Fruit fly (Drosophila melanogaster) whole organism, embryonic: ENCODE data around the gene lark.

ENCODE experiments used
- Ada2b ChIP-seq: fragments of 200-800 bp; sonication (Bioruptor generic); IDR thresholded peaks from 2 replicates; pipeline ENCODE4 v1.3.6; 2022; ENCODE audit warnings: missing biosample characterization, missing genetic modification characterization
- CG10959 ChIP-seq: fragments of 200-800 bp; sonication (Bioruptor generic); IDR thresholded peaks from 2 replicates; pipeline ENCODE4 v1.3.6; 2022; ENCODE audit warnings: missing biosample characterization, missing genetic modification characterization
- CG11560 ChIP-seq: fragments of 200-800 bp; sonication (Bioruptor generic); IDR thresholded peaks from 3 replicates; pipeline ENCODE4 v1.3.6; 2022; ENCODE audit warnings: missing biosample characterization, missing genetic modification characterization
- CG13894 ChIP-seq: fragments of 200-800 bp; sonication (Bioruptor generic); optimal IDR thresholded peaks from 3 replicates; lab custom pipeline; 2018; ENCODE audit warnings: missing biosample characterization, mild to moderate bottlenecking, missing genetic modification characterization, moderate library complexity
- CG1603 ChIP-seq: fragments of 200-800 bp; sonication (Bioruptor generic); optimal IDR thresholded peaks from 2 replicates; lab custom pipeline; 2019; ENCODE audit warnings: missing biosample characterization, mild to moderate bottlenecking, missing genetic modification characterization, moderate library complexity
- CG16863 ChIP-seq: fragments of 200-800 bp; sonication (Bioruptor generic); optimal IDR thresholded peaks from 3 replicates; lab custom pipeline; 2016; ENCODE audit warnings: missing biosample characterization, missing genetic modification characterization
- CG17328 ChIP-seq: fragments of 200-800 bp; sonication (Bioruptor generic); IDR thresholded peaks from 2 replicates; pipeline ENCODE4 v1.3.6; 2022; ENCODE audit warnings: missing biosample characterization, missing genetic modification characterization
- CG17568 ChIP-seq: fragments of 200-800 bp; sonication (Bioruptor generic); optimal IDR thresholded peaks from 2 replicates; lab custom pipeline; 2018; ENCODE audit warnings: missing biosample characterization, mild to moderate bottlenecking, missing genetic modification characterization, moderate library complexity
- CG17612 ChIP-seq: fragments of 200-800 bp; sonication (Bioruptor generic); IDR thresholded peaks from 2 replicates; pipeline ENCODE4 v1.3.6; 2022; ENCODE audit warnings: missing biosample characterization, missing genetic modification characterization
- CG18476 ChIP-seq: fragments of 200-800 bp; sonication (Bioruptor generic); optimal IDR thresholded peaks from 2 replicates; lab custom pipeline; 2016; ENCODE audit warnings: missing biosample characterization, mild to moderate bottlenecking, missing genetic modification characterization
- CG3163 ChIP-seq: fragments of 200-800 bp; sonication (Bioruptor generic); optimal IDR thresholded peaks from 3 replicates; lab custom pipeline; 2016; ENCODE audit warnings: missing biosample characterization, missing genetic modification characterization
- CG32767 ChIP-seq: fragments of 200-800 bp; sonication (Bioruptor generic); IDR thresholded peaks from 2 replicates; pipeline ENCODE4 v1.3.6; 2022; ENCODE audit warnings: missing biosample characterization, missing genetic modification characterization
- CG34422 ChIP-seq: fragments of 200-800 bp; sonication (Bioruptor generic); IDR thresholded peaks from 3 replicates; pipeline ENCODE4 v1.3.6; 2022; ENCODE audit warnings: missing biosample characterization, missing genetic modification characterization
- CG4360 ChIP-seq: fragments of 200-800 bp; sonication (Bioruptor generic); IDR thresholded peaks from 2 replicates; pipeline ENCODE4 v1.3.6; 2022; ENCODE audit warnings: missing biosample characterization, missing genetic modification characterization
- CG4617 ChIP-seq: fragments of 200-800 bp; sonication (Bioruptor generic); optimal IDR thresholded peaks from 3 replicates; lab custom pipeline; 2016; ENCODE audit warnings: missing biosample characterization, missing genetic modification characterization, borderline replicate concordance
- CG8924 ChIP-seq: fragments of 200-800 bp; optimal IDR thresholded peaks from 3 replicates; lab custom pipeline; 2019; ENCODE audit warnings: missing biosample characterization, mild to moderate bottlenecking, missing genetic modification characterization, moderate library complexity
- CG9437 ChIP-seq: fragments of 200-800 bp; sonication (Bioruptor generic); optimal IDR thresholded peaks from 2 replicates; lab custom pipeline; 2018; ENCODE audit warnings: missing biosample characterization, mild to moderate bottlenecking, missing genetic modification characterization
- CG9797 ChIP-seq: fragments of 200-800 bp; sonication (Bioruptor generic); optimal IDR thresholded peaks from 3 replicates; lab custom pipeline; 2018; ENCODE audit warnings: missing biosample characterization, mild to moderate bottlenecking, missing genetic modification characterization
- Dip3 ChIP-seq: fragments of 200-800 bp; sonication (Bioruptor generic); optimal IDR thresholded peaks from 3 replicates; lab custom pipeline; 2016; ENCODE audit warnings: missing biosample characterization, missing genetic modification characterization
- Fer2 ChIP-seq: fragments of 200-800 bp; sonication (Bioruptor generic); optimal IDR thresholded peaks from 2 replicates; lab custom pipeline; 2018; ENCODE audit warnings: missing biosample characterization, mild to moderate bottlenecking, missing genetic modification characterization, moderate library complexity
- Lim3 ChIP-seq: fragments of 200-800 bp; sonication (Bioruptor generic); IDR thresholded peaks from 2 replicates; pipeline ENCODE4 v1.3.6; 2022; ENCODE audit warnings: missing biosample characterization, missing genetic modification characterization
- Myb ChIP-seq: fragments of 200-800 bp; sonication (Bioruptor generic); optimal IDR thresholded peaks from 2 replicates; lab custom pipeline; 2016; ENCODE audit warnings: missing biosample characterization, missing genetic modification characterization
- NC2α ChIP-seq: fragments of 200-800 bp; sonication (Bioruptor generic); optimal IDR thresholded peaks from 2 replicates; lab custom pipeline; 2016; ENCODE audit warnings: missing biosample characterization, missing genetic modification characterization
- Opbp ChIP-seq: fragments of 200-800 bp; sonication (Bioruptor generic); IDR thresholded peaks from 3 replicates; pipeline ENCODE4 v1.3.6; 2022; ENCODE audit warnings: missing biosample characterization, missing genetic modification characterization; ENCODE audit not compliant: partially characterized antibody
- Ravus ChIP-seq: fragments of 200-800 bp; sonication (Bioruptor generic); IDR thresholded peaks from 2 replicates; pipeline ENCODE4 v1.3.6; 2022; ENCODE audit warnings: missing biosample characterization, missing genetic modification characterization
- Sox100B ChIP-seq: fragments of 200-800 bp; sonication (Bioruptor generic); optimal IDR thresholded peaks from 3 replicates; lab custom pipeline; 2018; ENCODE audit warnings: missing biosample characterization, mild to moderate bottlenecking, missing genetic modification characterization
- br ChIP-seq: fragments of >200 bp; optimal IDR thresholded peaks from 2 replicates; lab custom pipeline; 2017
- chif ChIP-seq, 2 experiments: fragments of 200-800 bp; sonication (Bioruptor generic); optimal IDR thresholded peaks; 3 replicates each; lab custom pipeline; 2016; ENCODE audit warnings: missing biosample characterization in 2 of 2, missing genetic modification characterization in 2 of 2
- ci ChIP-seq: fragments of 200-800 bp; sonication (Bioruptor generic); IDR thresholded peaks from 3 replicates; pipeline ENCODE4 v1.3.6; 2022; ENCODE audit warnings: missing biosample characterization, missing genetic modification characterization
- crol ChIP-seq: fragments of 200-800 bp; sonication (Bioruptor generic); IDR thresholded peaks from 2 replicates; pipeline ENCODE4 v1.3.6; 2022; ENCODE audit warnings: missing biosample characterization, missing genetic modification characterization
- dm ChIP-seq: fragments of 200-800 bp; sonication (Bioruptor generic); optimal IDR thresholded peaks from 3 replicates; lab custom pipeline; 2016; ENCODE audit warnings: missing biosample characterization, missing genetic modification characterization
- gce ChIP-seq: fragments of 200-800 bp; sonication (Bioruptor generic); IDR thresholded peaks from 3 replicates; pipeline ENCODE4 v1.3.6; 2022; ENCODE audit warnings: missing biosample characterization, missing genetic modification characterization
- insv ChIP-seq, 2 experiments: fragments of 200-800 bp; sonication (Bioruptor generic); optimal IDR thresholded peaks; 3 replicates each; lab custom pipeline; 2016 to 2018; ENCODE audit warnings: missing biosample characterization in 2 of 2, missing genetic modification characterization in 2 of 2
- lab ChIP-seq: fragments of 200-800 bp; sonication (Bioruptor generic); optimal IDR thresholded peaks from 3 replicates; lab custom pipeline; 2017; ENCODE audit warnings: missing biosample characterization, missing genetic modification characterization, mild to moderate bottlenecking, moderate library complexity, missing genetic modification reagents
- lmd ChIP-seq: fragments of 200-800 bp; sonication (Bioruptor generic); IDR thresholded peaks from 2 replicates; pipeline ENCODE4 v1.3.6; 2022; ENCODE audit warnings: missing biosample characterization, missing genetic modification characterization
- luna ChIP-seq: fragments of 200-800 bp; sonication (Bioruptor generic); optimal IDR thresholded peaks from 2 replicates; lab custom pipeline; 2016; ENCODE audit warnings: missing biosample characterization, missing genetic modification characterization
- mam ChIP-seq: fragments of 200-800 bp; sonication (Bioruptor generic); optimal IDR thresholded peaks from 3 replicates; lab custom pipeline; 2016; ENCODE audit warnings: missing biosample characterization, missing genetic modification characterization
- nmo ChIP-seq: fragments of 200-800 bp; sonication (Bioruptor generic); optimal IDR thresholded peaks from 2 replicates; lab custom pipeline; 2018; ENCODE audit warnings: missing biosample characterization, mild to moderate bottlenecking, missing genetic modification characterization, moderate library complexity
- pb ChIP-seq: fragments of 200-800 bp; sonication (Bioruptor generic); optimal IDR thresholded peaks from 3 replicates; lab custom pipeline; 2016; ENCODE audit warnings: missing biosample characterization, missing genetic modification characterization
- pfk ChIP-seq: fragments of 200-800 bp; sonication (Bioruptor generic); optimal IDR thresholded peaks from 2 replicates; lab custom pipeline; 2018; ENCODE audit warnings: missing biosample characterization, mild to moderate bottlenecking, missing genetic modification characterization, moderate library complexity
- pros ChIP-seq: fragments of 200-800 bp; sonication (Bioruptor generic); optimal IDR thresholded peaks from 3 replicates; lab custom pipeline; 2019; ENCODE audit warnings: missing biosample characterization, mild to moderate bottlenecking, missing genetic modification characterization, moderate library complexity
- repo ChIP-seq: fragments of 200-800 bp; sonication (Bioruptor generic); optimal IDR thresholded peaks from 2 replicates; lab custom pipeline; 2016; ENCODE audit warnings: missing biosample characterization, missing genetic modification characterization
- rib ChIP-seq: fragments of 200-800 bp; sonication (Bioruptor generic); IDR thresholded peaks from 2 replicates; pipeline ENCODE4 v1.3.6; 2022; ENCODE audit warnings: missing biosample characterization, missing genetic modification characterization
- salm ChIP-seq: fragments of 200-800 bp; sonication (Bioruptor generic); optimal IDR thresholded peaks from 2 replicates; lab custom pipeline; 2018; ENCODE audit warnings: missing biosample characterization, mild to moderate bottlenecking, missing genetic modification characterization
- sc ChIP-seq, 3 experiments: fragments of >200 bp in 2 of 3; fragments of 200-800 bp in 1 of 3; sonication (Bioruptor generic) in 1 of 3; optimal IDR thresholded peaks; 2 replicates in 2 of 3; 3 replicates in 1 of 3; lab custom pipeline; 2017; ENCODE audit warnings: mild to moderate bottlenecking in 1 of 3, missing biosample characterization in 1 of 3, missing genetic modification characterization in 1 of 3, missing genetic modification reagents in 1 of 3
- sim ChIP-seq: fragments of 200-800 bp; sonication (Bioruptor generic); IDR thresholded peaks from 2 replicates; pipeline ENCODE4 v1.3.6; 2022; ENCODE audit warnings: missing biosample characterization, missing genetic modification characterization
- sqz ChIP-seq: fragments of 200-800 bp; sonication (Bioruptor generic); optimal IDR thresholded peaks from 3 replicates; lab custom pipeline; 2018; ENCODE audit warnings: missing biosample characterization, mild to moderate bottlenecking, missing genetic modification characterization
- stwl ChIP-seq: fragments of 200-800 bp; sonication (Bioruptor generic); optimal IDR thresholded peaks from 3 replicates; lab custom pipeline; 2018; ENCODE audit warnings: missing biosample characterization, mild to moderate bottlenecking, missing genetic modification characterization, moderate library complexity
- tll ChIP-seq, 2 experiments: fragments of 200-800 bp in 1 of 2; fragments of >200 bp in 1 of 2; sonication (Bioruptor generic) in 1 of 2; optimal IDR thresholded peaks; 2 replicates each; lab custom pipeline; 2017 to 2019; ENCODE audit warnings: missing biosample characterization in 2 of 2, missing genetic modification characterization in 2 of 2, mild to moderate bottlenecking in 1 of 2, moderate library complexity in 1 of 2
- vvl ChIP-seq: fragments of 200-800 bp; sonication (Bioruptor generic); IDR thresholded peaks from 2 replicates; pipeline ENCODE4 v1.3.6; 2022; ENCODE audit warnings: missing biosample characterization, missing genetic modification characterization

The lark gene

DNA sequence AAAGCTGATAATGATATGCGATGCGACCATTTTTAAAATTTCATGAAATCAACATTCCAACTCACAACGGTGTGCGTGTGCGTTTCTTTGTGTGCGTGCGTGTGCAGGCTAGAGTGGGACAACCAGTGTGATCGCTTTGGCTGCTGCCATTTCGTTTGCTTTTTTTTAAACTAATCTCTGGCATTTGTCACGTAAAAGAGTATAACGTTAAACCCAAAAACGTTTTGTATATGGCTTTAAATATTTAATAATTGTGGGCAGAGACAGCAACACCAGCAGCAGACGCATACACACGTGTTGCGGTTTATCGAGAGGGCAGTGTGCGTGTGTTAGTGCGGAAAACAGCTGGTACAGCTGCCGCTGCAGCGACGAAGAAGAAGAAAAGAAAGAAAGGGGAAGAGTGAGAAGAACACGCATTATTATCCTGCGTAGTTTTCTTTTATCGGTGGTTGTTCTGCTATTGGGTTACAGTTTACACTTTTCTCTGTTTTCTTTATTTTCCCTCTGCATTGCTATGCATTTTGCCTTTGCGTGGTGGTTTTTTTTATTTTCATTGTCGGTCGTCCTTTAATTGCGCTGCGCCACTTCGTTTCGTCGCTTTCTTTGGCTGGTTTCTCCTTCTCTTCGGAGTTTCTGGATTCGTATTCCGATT lies 31.3 kb downstream of the lark start (continued):
- TF ChIP-seq Ravus (no peak), CG11560 (tag; lab: Robert Waterston, UW) (no peak), insv (GFP tag; optimal IDR thresholded peaks at IDR 0.05; lab: Kevin White, UChicago) (peak in 1 of 2 experiments; percentile 11), Myb (GFP tag; lab: Kevin White, UChicago) (no peak), CG3163 (GFP tag; lab: Kevin White, UChicago) (peak; percentile 20), luna (no peak), pfk (GFP tag; lab: Kevin White, UChicago) (peak; percentile 21), Opbp (GFP tag; lab: Robert Waterston, UW) (0 out of 3 replicates have a peak, but pooled peaks have one; percentile 4), CG8924 (tag; lab: Kevin White, UChicago) (peak; percentile 56), ci (no peak), Fer2 (no peak), NC2α (GFP tag; lab: Kevin White, UChicago) (no peak), pb (GFP tag; lab: Kevin White, UChicago) (no peak), crol (no peak), CG16863 (GFP tag; lab: Kevin White, UChicago) (no peak), pros (GFP tag; lab: Kevin White, UChicago) (peak; percentile 98), CG1603 (tag; lab: Kevin White, UChicago) (peak; percentile 26), CG17612 (no peak), Sox100B (GFP tag; lab: Kevin White, UChicago) (no peak), sc (optimal IDR thresholded peaks at IDR 0.05; lab: Kevin White, UChicago) (no peak), sc (GFP tag; optimal IDR thresholded peaks at IDR 0.05; lab: Kevin White, UChicago) (no peak), rib (GFP tag; lab: Robert Waterston, UW) (no peak), lab (peak; percentile 18), CG13894 (no peak), CG9797 (GFP tag; lab: Kevin White, UChicago) (no peak), mam (GFP tag; lab: Kevin White, UChicago) (no peak), CG18476 (GFP tag; lab: Kevin White, UChicago) (no peak), tll (GFP tag; optimal IDR thresholded peaks at IDR 0.05; lab: Kevin White, UChicago) (peak in 1 of 2 experiments; percentile 30), repo (GFP tag; lab: Kevin White, UChicago) (no peak), dm (peak; percentile 81), CG32767 (0 out of 2 replicates have a peak, but pooled peaks have one; percentile 16), lmd (no peak), vvl (GFP tag; lab: Robert Waterston, UW) (0 out of 2 replicates have a peak, but pooled peaks have one; percentile 37), nmo (GFP tag; lab: Kevin White, UChicago) (peak; percentile 45), br (lab: Kevin White, UChicago) (no peak), sqz (GFP tag; lab: Kevin White, UChicago) (peak; percentile 31), Dip3 (GFP tag; lab: Kevin White, UChicago) (no peak), sim (GFP tag; lab: Robert Waterston, UW) (no peak), stwl (no peak), CG10959 (GFP tag; lab: Robert Waterston, UW) (no peak), CG34422 (GFP tag; lab: Robert Waterston, UW) (peak; percentile 50; the same call in 1 of the 3 replicates), salm (tag; lab: Kevin White, UChicago) (no peak), Lim3 (GFP tag; lab: Robert Waterston, UW) (no peak), CG9437 (peak; percentile 93), chif (GFP tag; optimal IDR thresholded peaks at IDR 0.05; lab: Kevin White, UChicago) (no peak), CG17568 (GFP tag; lab: Kevin White, UChicago) (no peak), gce (GFP tag; lab: Robert Waterston, UW) (no peak), CG4360 (no peak), CG17328 (GFP tag; lab: Robert Waterston, UW) (no peak), CG4617 (peak; percentile 80), Ada2b (GFP tag; lab: Robert Waterston, UW) (no peak)
